Worm (Caenorhabditis elegans) whole organism, L4/young adult: ENCODE measurements around the gene str-124.

Source experiments
- W03F9.2 ChIP-seq: fragments of 150-350 bp; optimal IDR thresholded peaks from 2 replicates; lab custom pipeline; 2014; ENCODE audit warnings: missing biosample characterization, missing genetic modification characterization
- him-1 ChIP-seq: sonication (generic microtip); optimal IDR thresholded peaks from 2 replicates; lab custom pipeline; 2016; ENCODE audit warnings: missing genotype, missing genetic modification reagents, missing genetic modification characterization, missing compliant biosample characterization

DNA sequence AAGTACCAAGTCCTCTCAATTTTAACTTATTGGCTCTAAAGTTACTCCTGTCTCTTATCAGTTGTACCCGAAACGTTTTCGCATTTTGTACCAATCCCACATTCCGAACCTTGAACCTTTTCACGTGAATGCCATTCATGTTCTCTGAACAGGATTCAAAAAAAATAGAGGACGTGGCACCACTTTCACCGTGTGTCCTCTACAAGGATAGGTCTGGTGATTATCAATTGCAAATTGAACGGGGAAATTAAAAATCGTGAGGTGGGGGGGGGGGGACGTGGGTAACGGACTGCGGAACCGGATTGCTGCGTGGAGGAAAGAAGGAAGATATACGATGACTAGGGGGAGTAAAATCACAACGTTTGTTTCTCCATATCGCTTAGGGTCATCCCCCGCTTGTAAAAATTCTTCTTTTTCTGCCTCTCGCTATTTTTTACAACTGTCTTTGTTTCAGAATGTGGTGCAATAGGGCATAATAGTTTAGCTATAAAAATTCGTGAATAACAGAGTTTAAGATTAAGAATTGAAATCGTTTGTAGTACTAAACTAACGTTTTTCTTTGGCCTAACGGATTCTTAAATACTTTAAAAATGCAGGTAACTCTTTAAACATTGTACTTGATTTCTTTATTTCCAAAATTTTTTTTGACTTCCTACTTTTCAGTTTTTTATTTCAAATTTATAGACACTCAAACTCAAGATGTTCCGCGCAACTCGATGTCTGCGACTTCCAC, 5.8 kb upstream of the str-124 start, which contains the start of gene alh-13:
- no peak for TF ChIP-seq W03F9.2
- TF ChIP-seq him-1, result no peak
